Fruit fly (Drosophila melanogaster) Kc167 (cell line): Measurements from ENCODE around the gene CG13998.

ENCODE experiments used
- Myc ChIP-seq: fragments of >200 bp; optimal IDR thresholded peaks from 2 replicates; lab custom pipeline; 2017; ENCODE audit warnings: missing external identifiers
- h ChIP-seq: fragments of >200 bp; optimal IDR thresholded peaks from 3 replicates; lab custom pipeline; 2018; ENCODE audit warnings: missing external identifiers

DNA sequence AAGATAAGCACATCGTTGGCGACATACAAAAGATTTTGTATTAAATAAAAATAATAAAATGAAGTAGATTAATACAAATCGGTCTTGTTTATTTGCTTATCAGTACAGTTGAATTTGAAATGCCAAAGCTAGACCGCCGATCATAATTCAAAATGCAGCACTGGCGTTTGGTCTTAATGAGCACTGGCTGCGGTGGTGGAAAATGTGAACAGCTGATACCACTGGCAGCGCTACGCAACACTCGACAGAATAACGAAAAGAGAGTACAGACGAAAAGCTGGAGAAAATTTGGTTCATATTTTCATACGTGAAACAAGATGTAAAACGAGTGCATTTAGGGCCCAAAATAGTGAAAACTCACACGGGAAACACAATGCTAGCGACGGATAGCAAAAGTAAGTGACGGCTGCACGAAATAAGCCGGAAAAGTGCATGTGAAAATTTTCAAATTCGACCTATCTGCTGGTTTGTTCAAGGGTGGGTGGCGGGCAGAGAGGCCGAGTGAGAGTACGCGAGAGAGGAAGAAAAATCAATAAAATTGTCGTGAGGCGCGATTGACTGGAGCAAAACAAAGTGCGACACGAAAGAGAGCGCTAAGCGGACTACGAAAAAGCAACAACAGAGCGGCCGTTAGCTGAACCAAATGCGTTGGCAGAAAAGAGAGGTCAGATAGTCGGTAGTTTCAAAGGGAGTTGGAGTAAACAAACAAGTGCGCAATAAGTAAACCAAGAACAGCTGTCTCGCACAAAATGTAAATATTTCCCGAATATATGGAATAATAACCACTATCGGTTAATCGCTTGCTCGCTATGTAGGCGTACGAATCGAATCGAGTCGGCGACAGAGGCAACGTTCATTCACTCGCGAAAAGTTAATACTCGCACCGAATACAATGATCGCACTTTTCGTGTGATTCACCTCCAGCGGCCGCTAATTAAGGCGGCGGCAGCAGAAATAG is 49.4 kb downstream of the CG13998 start, which contains the start of gene bchs:
- TF ChIP-seq h (lab: Kevin White, UChicago) (no peak), Myc (no peak)
